Worm (Caenorhabditis elegans) whole organism, L1 larva: Measurements from ENCODE around the gene srh-2.

Experiments
- C04F5.9 ChIP-seq: sonication (generic microtip); optimal IDR thresholded peaks from 2 replicates; lab custom pipeline; 2016; ENCODE audit warnings: missing genetic modification characterization, missing compliant biosample characterization
- C34B4.2 ChIP-seq: sonication (generic microtip); optimal IDR thresholded peaks from 2 replicates; lab custom pipeline; 2017; ENCODE audit warnings: mild to moderate bottlenecking, missing genetic modification characterization, missing compliant biosample characterization
- Y116A8C.19 ChIP-seq: sonication (generic microtip); optimal IDR thresholded peaks from 2 replicates; lab custom pipeline; 2016; ENCODE audit warnings: missing compliant biosample characterization, missing genetic modification characterization, borderline replicate concordance
- blmp-1 ChIP-seq: fragments of 150-350 bp; optimal IDR thresholded peaks from 2 replicates; lab custom pipeline; 2014; ENCODE audit warnings: missing biosample characterization, missing genetic modification characterization
- ceh-8 ChIP-seq: fragments of 200-800 bp; sonication (Bioruptor generic); optimal IDR thresholded peaks from 2 replicates; lab custom pipeline; 2018; ENCODE audit warnings: mild to moderate bottlenecking, missing genetic modification characterization, moderate library complexity, missing compliant biosample characterization
- ceh-88 ChIP-seq: fragments of 200-800 bp; sonication (Bioruptor generic); IDR thresholded peaks from 2 replicates; pipeline ENCODE4 v1.3.6; 2022; ENCODE audit warnings: missing genetic modification characterization, missing compliant biosample characterization
- ces-1 ChIP-seq: fragments of 150-350 bp; optimal IDR thresholded peaks from 2 replicates; lab custom pipeline; 2014; ENCODE audit warnings: missing biosample characterization, missing genetic modification reagents, missing genetic modification characterization
- efl-1 ChIP-seq, 4 experiments: fragments of 150-350 bp; optimal IDR thresholded peaks in 3 of 4; peaks in 1 of 4; 1 replicate in 1 of 4; 2 replicates in 3 of 4; lab custom pipeline; 2014; ENCODE audit warnings: missing biosample characterization in 2 of 4, missing genetic modification characterization in 2 of 4, missing genetic modification reagents in 2 of 4
- egl-27 ChIP-seq, 2 experiments: fragments of 150-350 bp in 1 of 2; sonication (generic microtip); optimal IDR thresholded peaks; 3 replicates each; lab custom pipeline; 2017 to 2018; ENCODE audit warnings: missing biosample characterization in 2 of 2, missing genetic modification characterization in 2 of 2, missing genetic modification reagents in 2 of 2
- elt-3 ChIP-seq, 6 experiments: fragments of 150-350 bp in 1 of 6; sonication (generic microtip); optimal IDR thresholded peaks; 2 replicates each; lab custom pipeline; 2017 to 2018; ENCODE audit warnings: missing biosample characterization in 6 of 6, missing genetic modification characterization in 6 of 6, inconsistent platforms in 1 of 6
- fkh-4 ChIP-seq: sonication (generic microtip); optimal IDR thresholded peaks from 2 replicates; lab custom pipeline; 2016; ENCODE audit warnings: missing compliant biosample characterization, missing genetic modification characterization, borderline replicate concordance
- fkh-8 ChIP-seq: sonication (generic microtip); optimal IDR thresholded peaks from 2 replicates; lab custom pipeline; 2016; ENCODE audit warnings: mild to moderate bottlenecking, missing genetic modification characterization, missing compliant biosample characterization
- hlh-4 ChIP-seq: sonication (generic microtip); optimal IDR thresholded peaks from 2 replicates; lab custom pipeline; 2016; ENCODE audit warnings: mild to moderate bottlenecking, missing genetic modification characterization, missing compliant biosample characterization
- hpl-2 ChIP-seq: fragments of 150-350 bp; optimal IDR thresholded peaks from 2 replicates; lab custom pipeline; 2014; ENCODE audit warnings: missing biosample characterization, missing genetic modification reagents, missing genetic modification characterization
- jun-1 ChIP-seq: fragments of 150-350 bp; optimal IDR thresholded peaks from 2 replicates; lab custom pipeline; 2014; ENCODE audit warnings: missing biosample characterization, missing genetic modification reagents, missing genetic modification characterization
- lin-14 ChIP-seq: fragments of 200-800 bp; sonication (Bioruptor generic); optimal IDR thresholded peaks from 2 replicates; lab custom pipeline; 2018; ENCODE audit warnings: mild to moderate bottlenecking, missing genetic modification characterization, moderate library complexity, missing compliant biosample characterization
- lin-39 ChIP-seq: fragments of 150-350 bp; optimal IDR thresholded peaks from 2 replicates; lab custom pipeline; 2014; ENCODE audit warnings: missing biosample characterization, missing genetic modification reagents, missing genetic modification characterization
- lsy-2 ChIP-seq, 2 experiments: fragments of 150-350 bp; optimal IDR thresholded peaks; 2 replicates each; lab custom pipeline; 2014; ENCODE audit warnings: missing biosample characterization in 2 of 2, missing genetic modification characterization in 2 of 2
- mab-9 ChIP-seq: fragments of 200-800 bp; sonication (Bioruptor generic); IDR thresholded peaks from 2 replicates; pipeline ENCODE4 v1.3.6; 2022; ENCODE audit warnings: missing genetic modification reagents, missing genetic modification characterization, missing compliant biosample characterization
- mdl-1 ChIP-seq, 2 experiments: fragments of 150-350 bp; optimal IDR thresholded peaks; 2 replicates each; lab custom pipeline; 2014 to 2017; ENCODE audit warnings: missing biosample characterization in 2 of 2, missing genetic modification characterization in 2 of 2, inconsistent platforms in 1 of 2
- nhr-19 ChIP-seq: fragments of 200-800 bp; sonication (Bioruptor generic); conservative IDR thresholded peaks from 2 replicates; pipeline ENCODE4 v1.3.6; 2022; ENCODE audit warnings: missing genetic modification characterization, missing compliant biosample characterization
- nhr-20 ChIP-seq: sonication (generic microtip); optimal IDR thresholded peaks from 2 replicates; lab custom pipeline; 2016; ENCODE audit warnings: mild to moderate bottlenecking, missing genetic modification characterization, missing compliant biosample characterization
- nhr-237 ChIP-seq: fragments of 150-350 bp; optimal IDR thresholded peaks from 2 replicates; lab custom pipeline; 2014; ENCODE audit warnings: missing biosample characterization, missing genetic modification characterization
- nhr-28 ChIP-seq: fragments of 150-350 bp; optimal IDR thresholded peaks from 2 replicates; lab custom pipeline; 2014; ENCODE audit warnings: missing biosample characterization, missing genetic modification characterization
- nhr-76 ChIP-seq: sonication (generic microtip); optimal IDR thresholded peaks from 2 replicates; lab custom pipeline; 2017; ENCODE audit warnings: missing biosample characterization, missing genetic modification characterization
- nhr-77 ChIP-seq: fragments of 150-350 bp; optimal IDR thresholded peaks from 2 replicates; lab custom pipeline; 2014; ENCODE audit warnings: missing biosample characterization, missing genetic modification characterization
- nhr-84 ChIP-seq: sonication (generic microtip); optimal IDR thresholded peaks from 2 replicates; lab custom pipeline; 2017; ENCODE audit warnings: missing biosample characterization, missing genetic modification characterization
- nhr-90 ChIP-seq: sonication (generic microtip); optimal IDR thresholded peaks from 2 replicates; lab custom pipeline; 2016; ENCODE audit warnings: mild to moderate bottlenecking, missing genetic modification characterization, missing compliant biosample characterization; ENCODE audit not compliant: poor library complexity
- rnt-1 ChIP-seq: sonication (generic microtip); optimal IDR thresholded peaks from 2 replicates; lab custom pipeline; 2016; ENCODE audit warnings: mild to moderate bottlenecking, missing genetic modification characterization, moderate library complexity, missing compliant biosample characterization
- skn-1 ChIP-seq: fragments of 150-350 bp; optimal IDR thresholded peaks from 2 replicates; lab custom pipeline; 2014; ENCODE audit warnings: missing biosample characterization, missing genetic modification characterization
- snpc-4 ChIP-seq: fragments of 150-350 bp; optimal IDR thresholded peaks from 2 replicates; lab custom pipeline; 2014; ENCODE audit warnings: missing biosample characterization, missing genetic modification characterization
- sox-4 ChIP-seq: sonication (generic microtip); optimal IDR thresholded peaks from 2 replicates; lab custom pipeline; 2016; ENCODE audit warnings: missing genetic modification characterization, missing compliant biosample characterization
- sptf-1 ChIP-seq: fragments of 150-350 bp; optimal IDR thresholded peaks from 2 replicates; lab custom pipeline; 2014; ENCODE audit warnings: missing biosample characterization, missing genetic modification characterization
- sup-37 ChIP-seq: fragments of 200-800 bp; sonication (Bioruptor generic); optimal IDR thresholded peaks from 2 replicates; lab custom pipeline; 2018; ENCODE audit warnings: mild to moderate bottlenecking, missing genetic modification characterization, missing compliant biosample characterization
- tlp-1 ChIP-seq: fragments of 150-350 bp; optimal IDR thresholded peaks from 2 replicates; lab custom pipeline; 2014; ENCODE audit warnings: missing biosample characterization, missing genetic modification characterization
- unc-86 ChIP-seq: sonication (generic microtip); optimal IDR thresholded peaks from 2 replicates; lab custom pipeline; 2016; ENCODE audit warnings: missing genetic modification characterization, missing compliant biosample characterization
- vab-15 ChIP-seq: sonication (generic microtip); optimal IDR thresholded peaks from 2 replicates; lab custom pipeline; 2017; ENCODE audit warnings: missing genotype, mild to moderate bottlenecking, missing genetic modification characterization, missing compliant biosample characterization
- xbp-1 ChIP-seq: sonication (generic microtip); optimal IDR thresholded peaks from 2 replicates; lab custom pipeline; 2016; ENCODE audit warnings: missing genetic modification characterization, missing compliant biosample characterization
- zip-4 ChIP-seq: fragments of 200-800 bp; sonication (Bioruptor generic); optimal IDR thresholded peaks from 2 replicates; lab custom pipeline; 2018; ENCODE audit warnings: mild to moderate bottlenecking, missing genetic modification characterization, moderate library complexity, missing compliant biosample characterization
- ztf-11 ChIP-seq, 2 experiments: sonication (generic microtip); optimal IDR thresholded peaks; 2 replicates each; lab custom pipeline; 2016 to 2017; ENCODE audit warnings: missing genetic modification characterization in 2 of 2, missing biosample characterization in 1 of 2, missing compliant biosample characterization in 1 of 2

srh-2 gene

DNA sequence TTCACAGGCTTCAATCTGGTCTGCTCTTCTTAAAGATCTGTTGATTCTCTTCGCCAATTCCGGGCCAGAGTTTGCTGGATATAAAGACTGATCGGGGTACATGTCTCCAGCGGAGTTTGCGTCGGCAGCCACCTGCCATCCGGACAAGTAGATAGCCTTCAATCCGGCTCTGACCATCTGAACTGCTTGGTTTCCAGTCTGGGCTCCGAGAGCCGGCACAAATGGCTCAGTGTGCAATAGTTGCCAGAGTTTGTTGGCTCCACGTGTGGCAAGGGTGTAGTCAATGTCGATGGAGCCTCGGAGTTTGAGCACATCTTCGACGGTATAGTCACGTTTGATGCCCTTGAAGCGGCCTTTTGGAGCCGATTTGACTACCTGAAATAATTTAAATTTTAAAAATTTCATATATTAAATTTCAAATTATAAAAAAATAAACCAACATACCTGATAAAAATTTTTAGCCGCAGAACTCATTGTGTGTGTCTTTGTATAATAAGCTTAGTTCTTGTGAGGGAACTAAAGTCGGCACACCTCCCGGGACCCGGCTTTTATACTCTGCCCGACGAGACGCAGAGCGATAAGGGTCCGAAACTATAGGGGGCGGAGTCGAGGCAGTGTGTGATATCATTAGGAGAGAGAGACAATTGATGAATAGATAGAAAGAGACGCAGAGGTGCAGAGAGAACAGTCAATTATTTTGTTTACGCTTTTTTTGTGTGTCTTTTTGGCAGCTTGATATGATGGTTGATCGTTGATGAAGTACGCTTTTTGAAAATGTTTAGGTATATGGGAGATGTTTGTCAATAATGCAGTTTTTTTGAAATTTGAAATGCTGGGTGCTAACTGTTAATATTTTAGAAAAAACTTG is at the start of gene srh-2, which contains the start of gene icl-1 (continued):
- TF ChIP-seq nhr-19 (GFP tag; lab: Robert Waterston, UW) (peak; percentile 93), rnt-1 (tag; lab: Kevin White, UChicago) (peak; percentile 88), xbp-1 (peak; percentile 45), Y116A8C.19 (tag; lab: Kevin White, UChicago) (no peak), mab-9 (GFP tag; lab: Robert Waterston, UW) (0 out of 2 replicates have a peak, but pooled peaks have one; percentile 13), vab-15 (tag; lab: Kevin White, UChicago) (peak; percentile 52), nhr-20 (tag; lab: Kevin White, UChicago) (peak; percentile 85), mdl-1 (tag; optimal IDR thresholded peaks at IDR 0.05; lab: Kevin White, UChicago) (peak in 1 of 2 experiments; percentile 85), ztf-11 (tag; optimal IDR thresholded peaks at IDR 0.05; lab: Kevin White, UChicago) (peak in 1 of 2 experiments; percentile 27), nhr-84 (tag; lab: Kevin White, UChicago) (no peak), C34B4.2 (tag; lab: Kevin White, UChicago) (no peak), C04F5.9 (tag; lab: Kevin White, UChicago) (peak; percentile 49), sup-37 (GFP tag; lab: Kevin White, UChicago) (peak; percentile 59), snpc-4 (tag; lab: Kevin White, UChicago) (no peak), lin-39 (tag; lab: Kevin White, UChicago) (peak; percentile 46), jun-1 (tag; lab: Kevin White, UChicago) (peak; percentile 15), egl-27 (tag; optimal IDR thresholded peaks at IDR 0.05; lab: Kevin White, UChicago) (no peak), nhr-90 (peak; percentile 76), nhr-237 (tag; lab: Kevin White, UChicago) (no peak), lsy-2 (tag; optimal IDR thresholded peaks at IDR 0.05; lab: Kevin White, UChicago) (peak; percentile 31 to 55), ces-1 (no peak), sptf-1 (tag; lab: Kevin White, UChicago) (no peak), elt-3 (tag; optimal IDR thresholded peaks at IDR 0.05; lab: Kevin White, UChicago) (peak in 2 of 6 experiments; percentile 29 to 80), lin-14 (GFP tag; lab: Kevin White, UChicago) (peak; percentile 92), hlh-4 (tag; lab: Kevin White, UChicago) (no peak), tlp-1 (tag; lab: Kevin White, UChicago) (no peak), hpl-2 (no peak), nhr-28 (tag; lab: Kevin White, UChicago) (no peak), nhr-77 (peak; percentile 29), nhr-76 (no peak), ceh-8 (GFP tag; lab: Kevin White, UChicago) (no peak), ceh-88 (GFP tag; lab: Robert Waterston, UW) (peak; percentile 67), sox-4 (peak; percentile 32)

DNA sequence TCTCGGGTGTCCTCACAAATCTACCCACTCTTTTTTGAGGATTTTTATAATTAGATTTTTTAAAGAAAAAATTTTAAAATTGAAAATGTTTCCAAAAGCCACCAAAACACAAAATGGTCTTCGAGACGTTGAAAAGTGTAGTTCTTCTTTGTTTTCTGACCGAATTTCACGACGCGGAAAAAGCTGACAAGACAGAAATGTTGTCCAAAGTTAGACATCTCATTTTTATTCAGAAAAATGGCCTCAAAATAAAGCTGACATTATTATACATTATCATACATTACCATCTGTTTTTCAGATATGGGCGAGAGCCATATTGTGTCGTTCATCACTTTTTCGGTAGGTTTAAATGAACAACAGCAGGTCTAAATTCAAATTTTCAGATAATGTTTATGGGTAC is 48.4 kb upstream of the srh-2 start, which contains the start of gene srx-22:
Gene srx-22, plus strand, starts transcription at position 301 of the 400 bp plus-strand sequence.
- TF ChIP-seq efl-1 (optimal IDR thresholded peaks at IDR 0.05; lab: Kevin White, UChicago) (no peak), efl-1 (GFP tag; optimal IDR thresholded peaks at IDR 0.05 in 1 of 2; lab: Kevin White, UChicago) (peak in 1 of 2 experiments; percentile 65), mab-9 (GFP tag; lab: Robert Waterston, UW) (no peak)
- TF ChIP-seq, all 84 proteins: peak for 1

DNA sequence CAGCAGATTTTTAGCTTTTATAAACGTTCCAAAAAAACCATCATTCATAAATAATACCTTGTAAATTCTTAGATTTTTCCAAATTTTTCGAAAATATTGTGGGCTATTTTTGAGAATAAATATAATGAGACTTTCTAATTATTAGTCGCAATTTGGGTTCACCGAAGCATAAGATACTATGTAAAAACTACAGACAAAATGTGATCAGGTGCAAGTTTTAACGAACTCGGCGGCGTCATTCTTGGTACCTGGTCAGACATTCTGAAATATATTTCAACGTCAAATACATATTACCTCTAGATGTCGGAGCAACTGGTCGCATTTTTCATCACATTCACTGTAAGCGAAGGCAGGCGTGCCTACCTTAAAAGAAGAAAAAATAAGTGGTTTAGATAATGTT is 46.1 kb upstream of the srh-2 start, which contains the start of gene srx-23:
Gene srx-23, plus strand, starts transcription at position 301 of the 400 bp plus-strand sequence.
- TF ChIP-seq vab-15 (tag; lab: Kevin White, UChicago) (no peak), egl-27 (tag; optimal IDR thresholded peaks at IDR 0.05; lab: Kevin White, UChicago) (no peak), fkh-8 (tag; lab: Kevin White, UChicago) (peak; percentile 49), rnt-1 (tag; lab: Kevin White, UChicago) (no peak), ceh-88 (GFP tag; lab: Robert Waterston, UW) (no peak), blmp-1 (no peak), sox-4 (peak; percentile 56), ztf-11 (tag; optimal IDR thresholded peaks at IDR 0.05; lab: Kevin White, UChicago) (no peak), unc-86 (no peak), fkh-4 (no peak), skn-1 (tag; lab: Kevin White, UChicago) (no peak), zip-4 (GFP tag; lab: Kevin White, UChicago) (no peak), nhr-28 (tag; lab: Kevin White, UChicago) (no peak)
- TF ChIP-seq, all 84 proteins: peak for 2
